Worm (Caenorhabditis elegans) whole organism, young adult: ENCODE measurements around the gene F23A7.5.

Experiments used
- F49E8.2 ChIP-seq: sonication (generic microtip); optimal IDR thresholded peaks from 3 replicates; lab custom pipeline; 2017; ENCODE audit warnings: missing genetic modification characterization, mild to moderate bottlenecking, missing compliant biosample characterization, antibody characterized with exemption, moderate library complexity; ENCODE audit not compliant: insufficient read depth
- dox-1 ChIP-seq: fragments of 200-800 bp; sonication (Bioruptor generic); IDR thresholded peaks from 2 replicates; pipeline ENCODE4 v1.3.6; 2022; ENCODE audit warnings: missing genetic modification reagents, missing genetic modification characterization, missing compliant biosample characterization
- egl-18 ChIP-seq: fragments of 200-800 bp; sonication (Bioruptor generic); IDR thresholded peaks from 2 replicates; pipeline ENCODE4 v1.3.6; 2022; ENCODE audit warnings: missing genetic modification reagents, missing genetic modification characterization, missing compliant biosample characterization
- egl-44 ChIP-seq: fragments of 200-800 bp; sonication (Bioruptor generic); IDR thresholded peaks from 2 replicates; pipeline ENCODE4 v1.3.6; 2022; ENCODE audit warnings: missing genetic modification reagents, missing genetic modification characterization, missing compliant biosample characterization
- lin-54 ChIP-seq: fragments of 200-800 bp; sonication (Bioruptor generic); optimal IDR thresholded peaks from 2 replicates; lab custom pipeline; 2018; ENCODE audit warnings: mild to moderate bottlenecking, missing genetic modification characterization, missing compliant biosample characterization
- nfya-2 ChIP-seq: fragments of 200-800 bp; sonication (Bioruptor generic); IDR thresholded peaks from 2 replicates; pipeline ENCODE4 v1.3.6; 2022; ENCODE audit warnings: missing genetic modification reagents, missing genetic modification characterization, missing compliant biosample characterization
- nhr-179 ChIP-seq: sonication (generic microtip); optimal IDR thresholded peaks from 2 replicates; lab custom pipeline; 2016; ENCODE audit warnings: mild to moderate bottlenecking, missing genetic modification characterization, missing compliant biosample characterization
- nhr-80 ChIP-seq: sonication (generic microtip); optimal IDR thresholded peaks from 2 replicates; lab custom pipeline; 2016; ENCODE audit warnings: missing genetic modification characterization, missing compliant biosample characterization
- rcor-1 ChIP-seq: fragments of 200-800 bp; sonication (Bioruptor generic); IDR thresholded peaks from 2 replicates; pipeline ENCODE4 v1.3.6; 2022; ENCODE audit warnings: missing genetic modification reagents, missing genetic modification characterization, missing compliant biosample characterization
- rpc-1 ChIP-seq, 2 experiments: fragments of 150-350 bp in 1 of 2; sonication (generic microtip) in 1 of 2; optimal IDR thresholded peaks; 2 replicates each; lab custom pipeline; 2014 to 2018; ENCODE audit warnings: missing biosample characterization in 1 of 2, missing genetic modification characterization in 1 of 2, missing genetic modification reagents in 1 of 2, missing genotype in 1 of 2
- sea-2 ChIP-seq: fragments of 200-800 bp; sonication (Bioruptor generic); IDR thresholded peaks from 2 replicates; pipeline ENCODE4 v1.3.6; 2022; ENCODE audit warnings: missing genetic modification characterization, missing compliant biosample characterization
- zim-3 ChIP-seq: sonication (generic microtip); optimal IDR thresholded peaks from 2 replicates; lab custom pipeline; 2017; ENCODE audit warnings: mild to moderate bottlenecking, missing genetic modification characterization, moderate library complexity, missing compliant biosample characterization

ce11 chrX:16269969-16270368 is 41.2 kb downstream of the F23A7.5 start, which contains the start of gene ifa-3:
- TF ChIP-seq rcor-1 (GFP tag; lab: Robert Waterston, UW), result no peak
- no peak for TF ChIP-seq nfya-2 (GFP tag; lab: Robert Waterston, UW)
- TF ChIP-seq egl-18 (GFP tag; lab: Robert Waterston, UW), result no peak
- TF ChIP-seq nhr-80 (tag; lab: Kevin White, UChicago), result no peak
- TF ChIP-seq nhr-179 (tag; lab: Kevin White, UChicago), result no peak
- TF ChIP-seq sea-2 (GFP tag; lab: Robert Waterston, UW), result no peak
- no peak for TF ChIP-seq egl-44 (GFP tag; lab: Robert Waterston, UW)
- no peak for TF ChIP-seq dox-1
- TF ChIP-seq zim-3 (tag; lab: Kevin White, UChicago), result no peak
- TF ChIP-seq rpc-1 (optimal IDR thresholded peaks at IDR 0.05; lab: Kevin White, UChicago), result no peak
- TF ChIP-seq rpc-1 (tag; optimal IDR thresholded peaks at IDR 0.05; lab: Kevin White, UChicago), result no peak
- TF ChIP-seq lin-54 (GFP tag; lab: Kevin White, UChicago), result no peak
- TF ChIP-seq F49E8.2 (tag; lab: Kevin White, UChicago), result no peak
